Fruit fly (Drosophila melanogaster) whole organism, embryonic: Measurements from ENCODE around the gene Pex16.

Source experiments
- Adf1 ChIP-seq: fragments of 200-800 bp; sonication (Bioruptor generic); IDR thresholded peaks from 2 replicates; pipeline ENCODE4 v1.3.6; 2022; ENCODE audit warnings: missing biosample characterization, missing genetic modification characterization
- Atf3 ChIP-seq: fragments of 200-800 bp; sonication (Bioruptor generic); optimal IDR thresholded peaks from 3 replicates; lab custom pipeline; 2016; ENCODE audit warnings: missing biosample characterization, missing genetic modification characterization
- Atf6 ChIP-seq: fragments of 200-800 bp; sonication (Bioruptor generic); IDR thresholded peaks from 2 replicates; pipeline ENCODE4 v1.3.6; 2022; ENCODE audit warnings: missing biosample characterization, missing genetic modification characterization
- Bdp1 ChIP-seq: fragments of 200-800 bp; sonication (Bioruptor generic); optimal IDR thresholded peaks from 3 replicates; lab custom pipeline; 2016; ENCODE audit warnings: missing biosample characterization, missing genetic modification characterization
- CG11723 ChIP-seq: fragments of 200-800 bp; sonication (Bioruptor generic); optimal IDR thresholded peaks from 2 replicates; lab custom pipeline; 2017; ENCODE audit warnings: missing biosample characterization, mild to moderate bottlenecking, missing genetic modification characterization
- CG13287 ChIP-seq: fragments of 200-800 bp; sonication (Bioruptor generic); IDR thresholded peaks from 2 replicates; pipeline ENCODE4 v1.3.6; 2022; ENCODE audit warnings: missing biosample characterization, missing genetic modification characterization; ENCODE audit not compliant: partially characterized antibody
- CG14014 ChIP-seq: fragments of 200-800 bp; sonication (Bioruptor generic); IDR thresholded peaks from 2 replicates; pipeline ENCODE4 v1.3.6; 2022; ENCODE audit warnings: missing biosample characterization, missing genetic modification characterization
- CG15514 ChIP-seq: fragments of 200-800 bp; sonication (Bioruptor generic); optimal IDR thresholded peaks from 3 replicates; lab custom pipeline; 2017; ENCODE audit warnings: missing biosample characterization, missing genetic modification characterization, mild to moderate bottlenecking, moderate library complexity, missing genetic modification reagents
- CG1602 ChIP-seq: fragments of 200-800 bp; sonication (Bioruptor generic); optimal IDR thresholded peaks from 3 replicates; lab custom pipeline; 2016; ENCODE audit warnings: missing biosample characterization, missing genetic modification characterization
- CG1647 ChIP-seq: fragments of 200-800 bp; sonication (Bioruptor generic); optimal IDR thresholded peaks from 3 replicates; lab custom pipeline; 2016; ENCODE audit warnings: missing biosample characterization, missing genetic modification characterization
- CG16779 ChIP-seq: fragments of 200-800 bp; sonication (Bioruptor generic); IDR thresholded peaks from 2 replicates; pipeline ENCODE4 v1.3.6; 2022; ENCODE audit warnings: missing biosample characterization, missing genetic modification characterization
- CG2116 ChIP-seq: fragments of 200-800 bp; sonication (Bioruptor generic); optimal IDR thresholded peaks from 3 replicates; lab custom pipeline; 2018; ENCODE audit warnings: missing biosample characterization, mild to moderate bottlenecking, missing genetic modification characterization
- CG30431 ChIP-seq: fragments of 200-800 bp; sonication (Bioruptor generic); optimal IDR thresholded peaks from 2 replicates; lab custom pipeline; 2017; ENCODE audit warnings: missing biosample characterization, missing genetic modification characterization
- CG3407 ChIP-seq: fragments of 200-800 bp; sonication (Bioruptor generic); optimal IDR thresholded peaks from 2 replicates; lab custom pipeline; 2018; ENCODE audit warnings: missing biosample characterization, mild to moderate bottlenecking, missing genetic modification characterization
- CG4328 ChIP-seq: fragments of 200-800 bp; sonication (Bioruptor generic); optimal IDR thresholded peaks from 3 replicates; lab custom pipeline; 2017; ENCODE audit warnings: missing biosample characterization, missing genetic modification reagents, missing genetic modification characterization
- CG4617 ChIP-seq: fragments of 200-800 bp; sonication (Bioruptor generic); optimal IDR thresholded peaks from 3 replicates; lab custom pipeline; 2016; ENCODE audit warnings: missing biosample characterization, missing genetic modification characterization, borderline replicate concordance
- CG6791 ChIP-seq: fragments of 200-800 bp; sonication (Bioruptor generic); IDR thresholded peaks from 3 replicates; pipeline ENCODE4 v1.3.6; 2022; ENCODE audit warnings: missing biosample characterization, missing genetic modification characterization; ENCODE audit not compliant: partially characterized antibody
- CG6854 ChIP-seq: fragments of 200-800 bp; sonication (Bioruptor generic); optimal IDR thresholded peaks from 3 replicates; lab custom pipeline; 2017; ENCODE audit warnings: missing biosample characterization, mild to moderate bottlenecking, missing genetic modification characterization
- CG7963 ChIP-seq: fragments of 200-800 bp; sonication (Bioruptor generic); IDR thresholded peaks from 3 replicates; pipeline ENCODE4 v1.3.6; 2022; ENCODE audit warnings: missing biosample characterization, missing genetic modification characterization; ENCODE audit not compliant: partially characterized antibody
- Dad ChIP-seq: fragments of 200-800 bp; sonication (Bioruptor generic); optimal IDR thresholded peaks from 3 replicates; lab custom pipeline; 2016; ENCODE audit warnings: missing biosample characterization, missing genetic modification characterization
- Eip74EF ChIP-seq, 2 experiments: fragments of 200-800 bp in 1 of 2; fragments of >200 bp in 1 of 2; sonication (Bioruptor generic) in 1 of 2; optimal IDR thresholded peaks; 2 replicates each; lab custom pipeline; 2017 to 2019; ENCODE audit warnings: missing biosample characterization in 2 of 2, missing genetic modification characterization in 2 of 2, mild to moderate bottlenecking in 1 of 2, moderate library complexity in 1 of 2
- GATAe ChIP-seq: fragments of 200-800 bp; sonication (Bioruptor generic); conservative IDR thresholded peaks from 2 replicates; pipeline ENCODE4 v1.3.6; 2022; ENCODE audit warnings: missing biosample characterization, missing genetic modification characterization
- Gsc ChIP-seq: fragments of 200-800 bp; sonication (Bioruptor generic); IDR thresholded peaks from 2 replicates; pipeline ENCODE4 v1.3.6; 2022; ENCODE audit warnings: missing biosample characterization, missing genetic modification characterization
- HLH54F ChIP-seq: fragments of 200-800 bp; sonication (Bioruptor generic); optimal IDR thresholded peaks from 3 replicates; lab custom pipeline; 2016; ENCODE audit warnings: missing biosample characterization, missing genetic modification characterization
- Hr78 ChIP-seq, 2 experiments: fragments of 200-800 bp in 1 of 2; fragments of >200 bp in 1 of 2; sonication (Bioruptor generic) in 1 of 2; optimal IDR thresholded peaks; 2 replicates each; lab custom pipeline; 2017 to 2019; ENCODE audit warnings: missing biosample characterization in 2 of 2, missing genetic modification characterization in 2 of 2, mild to moderate bottlenecking in 1 of 2, moderate library complexity in 1 of 2
- Jarid2 ChIP-seq: fragments of 200-800 bp; sonication (Bioruptor generic); optimal IDR thresholded peaks from 3 replicates; lab custom pipeline; 2017; ENCODE audit warnings: mild to moderate bottlenecking, missing biosample characterization, missing genetic modification reagents, missing genetic modification characterization
- MTF-1 ChIP-seq: fragments of 200-800 bp; sonication (Bioruptor generic); optimal IDR thresholded peaks from 2 replicates; lab custom pipeline; 2018; ENCODE audit warnings: missing biosample characterization, mild to moderate bottlenecking, missing genetic modification characterization, borderline replicate concordance
- Oaz ChIP-seq: fragments of 200-800 bp; sonication (Bioruptor generic); IDR thresholded peaks from 2 replicates; pipeline ENCODE4 v1.3.6; 2022; ENCODE audit warnings: missing biosample characterization, missing genetic modification characterization
- TFAM ChIP-seq: fragments of 200-800 bp; sonication (Bioruptor generic); optimal IDR thresholded peaks from 2 replicates; lab custom pipeline; 2017; ENCODE audit warnings: missing biosample characterization, missing genetic modification characterization, inconsistent platforms
- Xrp1 ChIP-seq: fragments of 200-800 bp; sonication (Bioruptor generic); IDR thresholded peaks from 2 replicates; pipeline ENCODE4 v1.3.6; 2022; ENCODE audit warnings: missing biosample characterization, missing genetic modification characterization
- ab ChIP-seq: fragments of 200-800 bp; sonication (Bioruptor generic); optimal IDR thresholded peaks from 2 replicates; lab custom pipeline; 2016; ENCODE audit warnings: missing biosample characterization, missing genetic modification characterization
- bbx ChIP-seq: fragments of 200-800 bp; sonication (Bioruptor generic); IDR thresholded peaks from 2 replicates; pipeline ENCODE4 v1.3.6; 2022; ENCODE audit warnings: missing biosample characterization, missing genetic modification characterization; ENCODE audit not compliant: partially characterized antibody
- dmrt11E ChIP-seq: fragments of 200-800 bp; sonication (Bioruptor generic); optimal IDR thresholded peaks from 3 replicates; lab custom pipeline; 2018; ENCODE audit warnings: missing biosample characterization, mild to moderate bottlenecking, missing genetic modification characterization, moderate library complexity
- dpn ChIP-seq, 2 experiments: fragments of 200-800 bp; sonication (Bioruptor generic); optimal IDR thresholded peaks; 3 replicates each; lab custom pipeline; 2016; ENCODE audit warnings: missing biosample characterization in 2 of 2, missing genetic modification characterization in 2 of 2
- dysf ChIP-seq: fragments of 200-800 bp; sonication (Bioruptor generic); IDR thresholded peaks from 3 replicates; pipeline ENCODE4 v1.3.6; 2022; ENCODE audit warnings: missing biosample characterization, missing genetic modification characterization
- ems ChIP-seq: fragments of 200-800 bp; sonication (Bioruptor generic); optimal IDR thresholded peaks from 3 replicates; lab custom pipeline; 2016; ENCODE audit warnings: missing biosample characterization, missing genetic modification characterization
- eve ChIP-seq, 2 experiments: fragments of >200 bp; optimal IDR thresholded peaks; 2 replicates each; lab custom pipeline; 2017; ENCODE audit warnings: missing biosample characterization in 2 of 2, missing genetic modification characterization in 2 of 2
- fd102C ChIP-seq: fragments of 200-800 bp; sonication (Bioruptor generic); optimal IDR thresholded peaks from 2 replicates; lab custom pipeline; 2018; ENCODE audit warnings: missing biosample characterization, mild to moderate bottlenecking, missing genetic modification characterization, moderate library complexity
- fd64A ChIP-seq: fragments of 200-800 bp; sonication (Bioruptor generic); optimal IDR thresholded peaks from 3 replicates; lab custom pipeline; 2018; ENCODE audit warnings: missing biosample characterization, mild to moderate bottlenecking, missing genetic modification characterization
- gem ChIP-seq: fragments of 200-800 bp; sonication (Bioruptor generic); optimal IDR thresholded peaks from 2 replicates; lab custom pipeline; 2019; ENCODE audit warnings: missing biosample characterization, mild to moderate bottlenecking, missing genetic modification characterization, moderate library complexity
- h ChIP-seq: fragments of >200 bp; optimal IDR thresholded peaks from 2 replicates; lab custom pipeline; 2017
- hbn ChIP-seq: fragments of 200-800 bp; sonication (Bioruptor generic); IDR thresholded peaks from 2 replicates; pipeline ENCODE4 v1.3.6; 2022; ENCODE audit warnings: missing biosample characterization, missing genetic modification characterization; ENCODE audit not compliant: partially characterized antibody
- lov ChIP-seq, 2 experiments: fragments of 200-800 bp in 1 of 2; fragments of >200 bp in 1 of 2; sonication (Bioruptor generic) in 1 of 2; IDR thresholded peaks in 1 of 2; optimal IDR thresholded peaks in 1 of 2; 2 replicates in 1 of 2; 3 replicates in 1 of 2; pipeline versions ENCODE4 v1.3.6 to Lab custom; 2017 to 2022; ENCODE audit warnings: missing biosample characterization in 1 of 2, missing genetic modification characterization in 1 of 2
- onecut ChIP-seq: fragments of 200-800 bp; sonication (Bioruptor generic); IDR thresholded peaks from 2 replicates; pipeline ENCODE4 v1.3.6; 2022; ENCODE audit warnings: missing biosample characterization, missing genetic modification characterization
- sisA ChIP-seq: fragments of 200-800 bp; sonication (Bioruptor generic); IDR thresholded peaks from 2 replicates; pipeline ENCODE4 v1.3.6; 2022; ENCODE audit warnings: missing biosample characterization, missing genetic modification characterization
- ssp ChIP-seq: fragments of 200-800 bp; sonication (Bioruptor generic); IDR thresholded peaks from 2 replicates; pipeline ENCODE4 v1.3.6; 2022; ENCODE audit warnings: missing biosample characterization, missing genetic modification characterization
- ttk ChIP-seq: fragments of 200-800 bp; sonication (Bioruptor generic); IDR thresholded peaks from 2 replicates; pipeline ENCODE4 v2.1.2; 2022; ENCODE audit warnings: missing biosample characterization, missing genetic modification characterization
- vfl ChIP-seq: fragments of 200-800 bp; sonication (Bioruptor generic); optimal IDR thresholded peaks from 2 replicates; lab custom pipeline; 2016; ENCODE audit warnings: missing biosample characterization, missing genetic modification characterization
- wek ChIP-seq: fragments of 200-800 bp; sonication (Bioruptor generic); optimal IDR thresholded peaks from 3 replicates; lab custom pipeline; 2018; ENCODE audit warnings: missing biosample characterization, mild to moderate bottlenecking, missing genetic modification characterization, moderate library complexity

Pex16 gene

DNA sequence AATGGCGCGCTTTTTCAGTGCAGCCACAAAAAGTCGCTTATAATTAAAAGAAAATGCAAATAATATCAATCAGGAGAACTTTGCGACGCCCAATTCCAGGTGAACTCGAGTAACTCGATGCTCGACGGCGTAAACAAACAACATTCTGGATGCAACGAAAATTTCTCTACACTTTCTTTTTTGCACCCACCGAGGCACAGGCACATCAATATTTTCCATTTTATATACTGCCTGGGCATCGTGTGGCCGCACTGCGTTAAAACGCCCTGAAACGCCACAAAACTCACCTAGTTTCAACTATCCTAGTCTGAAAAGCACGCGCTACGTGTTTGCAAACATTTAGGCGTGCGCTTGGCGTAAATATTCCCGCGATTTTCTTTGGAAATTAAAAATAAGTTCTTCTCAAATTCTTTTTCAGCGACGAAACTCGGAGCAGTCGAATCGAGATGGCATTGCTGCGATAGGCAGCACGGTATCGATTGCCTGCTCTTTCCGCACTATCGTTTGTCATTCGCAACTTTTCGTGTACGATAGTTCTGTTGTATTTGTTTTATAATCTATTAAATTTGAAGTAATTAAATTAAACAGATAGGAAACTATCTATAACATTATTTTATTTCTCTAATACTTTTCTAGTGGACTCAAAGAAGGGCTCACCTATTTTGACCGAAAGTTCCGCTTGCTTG lies 7.8 kb upstream of the Pex16 start, which contains the start of gene Pcif1 (continued):
- no peak for TF ChIP-seq MTF-1 (GFP tag; lab: Kevin White, UChicago)
- TF ChIP-seq sisA (GFP tag; lab: Robert Waterston, UW), result no peak
- no peak for TF ChIP-seq Dad (GFP tag; lab: Kevin White, UChicago)
- TF ChIP-seq lov (optimal IDR thresholded peaks at IDR 0.05; lab: Kevin White, UChicago), result no peak
- TF ChIP-seq lov (GFP tag; IDR thresholded peaks at IDR 0.05; lab: Robert Waterston, UW), result no peak
- TF ChIP-seq fd102C (GFP tag; lab: Kevin White, UChicago), result no peak
- no peak for TF ChIP-seq ttk
- TF ChIP-seq CG4328, result no peak
- no peak for TF ChIP-seq Oaz (GFP tag; lab: Robert Waterston, UW)
- TF ChIP-seq onecut, result peak; percentile 15; the same call in 1 of the 2 replicates
- peak; percentile 99 for TF ChIP-seq CG13287 (GFP tag; lab: Robert Waterston, UW)
- TF ChIP-seq CG14014 (GFP tag; lab: Robert Waterston, UW), result no peak
- TF ChIP-seq CG11723 (GFP tag; lab: Kevin White, UChicago), result no peak
- TF ChIP-seq dmrt11E (tag; lab: Kevin White, UChicago), result no peak
- TF ChIP-seq fd64A (GFP tag; lab: Kevin White, UChicago), result no peak
- TF ChIP-seq h (lab: Kevin White, UChicago), result no peak
- peak; percentile 37 for TF ChIP-seq CG6854 (GFP tag; lab: Kevin White, UChicago)
- peak; percentile 75 for TF ChIP-seq CG15514 (GFP tag; lab: Kevin White, UChicago)
- no peak for TF ChIP-seq TFAM
- TF ChIP-seq Eip74EF (GFP tag; optimal IDR thresholded peaks at IDR 0.05; lab: Kevin White, UChicago), result no peak
- TF ChIP-seq ems, result no peak
- no peak for TF ChIP-seq Atf3 (GFP tag; lab: Kevin White, UChicago)
- TF ChIP-seq CG1647 (GFP tag; lab: Kevin White, UChicago), result no peak
- peak; percentile 99 for TF ChIP-seq hbn (GFP tag; lab: Robert Waterston, UW)
- peak; percentile 15; the same call in 1 of the 2 replicates for TF ChIP-seq Adf1 (GFP tag; lab: Robert Waterston, UW)
- no peak for TF ChIP-seq CG1602 (GFP tag; lab: Kevin White, UChicago)
- no peak for TF ChIP-seq wek (GFP tag; lab: Kevin White, UChicago)
- TF ChIP-seq CG6791 (GFP tag; lab: Robert Waterston, UW), result peak; percentile 100
- no peak for TF ChIP-seq Hr78 (GFP tag; optimal IDR thresholded peaks at IDR 0.05; lab: Kevin White, UChicago)
- no peak for TF ChIP-seq eve (GFP tag; optimal IDR thresholded peaks at IDR 0.05; lab: Kevin White, UChicago)
- no peak for TF ChIP-seq GATAe (GFP tag; lab: Robert Waterston, UW)
- no peak for TF ChIP-seq HLH54F (GFP tag; lab: Kevin White, UChicago)
- TF ChIP-seq Atf6 (GFP tag; lab: Robert Waterston, UW), result no peak
- peak; percentile 99 for TF ChIP-seq CG7963 (GFP tag; lab: Robert Waterston, UW)
- TF ChIP-seq Jarid2 (GFP tag; lab: Kevin White, UChicago), result peak; percentile 10
- no peak for TF ChIP-seq dysf (GFP tag; lab: Robert Waterston, UW)
- no peak for TF ChIP-seq vfl
- peak; percentile 100 for TF ChIP-seq bbx (GFP tag; lab: Robert Waterston, UW)
- TF ChIP-seq CG16779 (GFP tag; lab: Robert Waterston, UW), result no peak
- no peak for TF ChIP-seq Bdp1 (GFP tag; lab: Kevin White, UChicago)
- TF ChIP-seq CG4617 (GFP tag; lab: Kevin White, UChicago), result peak; percentile 44
- TF ChIP-seq Gsc (GFP tag; lab: Robert Waterston, UW), result no peak
- peak in 1 of 2 experiments; percentile 5 for TF ChIP-seq dpn (GFP tag; optimal IDR thresholded peaks at IDR 0.05; lab: Kevin White, UChicago)
- no peak for TF ChIP-seq ssp
- no peak for TF ChIP-seq gem (tag; lab: Kevin White, UChicago)
- TF ChIP-seq CG2116, result peak; percentile 78
- no peak for TF ChIP-seq CG3407 (GFP tag; lab: Kevin White, UChicago)
- no peak for TF ChIP-seq ab
- TF ChIP-seq Xrp1 (GFP tag; lab: Robert Waterston, UW), result peak; percentile 18; the same call in 1 of the 2 replicates
- TF ChIP-seq CG30431, result no peak
